Worm (Caenorhabditis elegans) whole organism, L4/young adult: ENCODE results near the gene nhx-9.

Experiments used
- W03F9.2 ChIP-seq: fragments of 150-350 bp; optimal IDR thresholded peaks from 2 replicates; lab custom pipeline; 2014; ENCODE audit warnings: missing biosample characterization, missing genetic modification characterization
- dao-5 ChIP-seq: sonication (generic microtip); optimal IDR thresholded peaks from 2 replicates; lab custom pipeline; 2016; ENCODE audit warnings: missing genotype, missing genetic modification characterization, moderate library complexity, missing compliant biosample characterization
- him-1 ChIP-seq: sonication (generic microtip); optimal IDR thresholded peaks from 2 replicates; lab custom pipeline; 2016; ENCODE audit warnings: missing genotype, missing genetic modification reagents, missing genetic modification characterization, missing compliant biosample characterization

The nhx-9 gene

DNA sequence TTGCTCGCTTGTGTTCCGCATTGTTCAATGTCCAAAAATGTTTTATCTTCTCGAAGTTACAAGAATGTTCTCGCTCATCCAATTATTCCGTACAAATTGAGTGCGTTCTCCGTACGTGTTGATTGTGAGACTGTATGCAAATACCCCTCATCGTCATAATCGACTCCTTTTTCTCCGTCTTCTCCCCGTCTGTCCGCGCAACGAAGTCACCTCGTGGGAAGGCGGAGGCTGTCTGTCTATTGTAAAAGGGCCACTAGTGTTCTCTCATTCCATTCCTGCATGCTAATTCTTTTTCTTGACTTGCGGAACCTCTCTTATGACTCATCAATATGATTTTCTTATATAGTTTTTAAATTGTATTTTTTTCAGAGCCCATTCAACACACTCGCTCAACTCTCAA lies 39.5 kb downstream of the nhx-9 start, which contains the start of gene ZK829.9:
Gene ZK829.9, plus strand, starts transcription at position 364 of the 400 bp plus-strand sequence.
- TF ChIP-seq him-1 (tag; lab: Kevin White, UChicago) (no peak), W03F9.2 (tag; lab: Kevin White, UChicago) (no peak), dao-5 (tag; lab: Kevin White, UChicago) (no peak)
